Worm (Caenorhabditis elegans): ENCODE data around the gene F46C8.1.
A peak's percentile ranks its signal among the peaks of the same experiment; 100 is the strongest.

Gene F46C8.1

ce11 chrX:7577458-7578158 lies 29.4 kb downstream of the F46C8.1 start (continued):
- no peak for TF ChIP-seq pqm-1 (tag; optimal IDR thresholded peaks at IDR 0.05)
- TF ChIP-seq unc-62 (GFP tag; optimal IDR thresholded peaks at IDR 0.05 in 1 of 2): peak in 1 of 2 experiments; percentile 28
- no peak for TF ChIP-seq unc-62 (tag; optimal IDR thresholded peaks at IDR 0.05)
- no peak for TF ChIP-seq nhr-11 (tag; optimal IDR thresholded peaks at IDR 0.05)
- no peak for TF ChIP-seq dve-1 (tag; optimal IDR thresholded peaks at IDR 0.05; ENCODE audit: insufficient read depth)
- TF ChIP-seq zfp-3 (GFP tag; conservative IDR thresholded peaks at IDR 0.05): no peak
- no peak for TF ChIP-seq hif-1 (tag; optimal IDR thresholded peaks at IDR 0.05)
- TF ChIP-seq nhr-237 (tag; optimal IDR thresholded peaks at IDR 0.05): no peak
- no peak for TF ChIP-seq nhr-25 (tag; optimal IDR thresholded peaks at IDR 0.05; ENCODE audit: borderline replicate concordance, insufficient read depth)
- no peak for TF ChIP-seq mes-2 (tag; optimal IDR thresholded peaks at IDR 0.05; ENCODE audit: poor library complexity, severe bottlenecking)
- TF ChIP-seq egl-27 (tag; optimal IDR thresholded peaks at IDR 0.05): no peak
- TF ChIP-seq mxl-2 (GFP tag; conservative IDR thresholded peaks at IDR 0.05): no peak
- no peak for TF ChIP-seq lin-13 (GFP tag; optimal IDR thresholded peaks at IDR 0.05)
- TF ChIP-seq aly-2 (tag; optimal IDR thresholded peaks at IDR 0.05): no peak
- no peak for TF ChIP-seq lir-3 (tag; optimal IDR thresholded peaks at IDR 0.05)
- peak; percentile 68 for TF ChIP-seq mep-1 (tag; optimal IDR thresholded peaks at IDR 0.05)
- TF ChIP-seq skn-1 (tag; optimal IDR thresholded peaks at IDR 0.05): no peak
- no peak for TF ChIP-seq mdt-29 (GFP tag; IDR thresholded peaks at IDR 0.05)
- no peak for TF ChIP-seq T20F7.1 (GFP tag; optimal IDR thresholded peaks at IDR 0.05)
- no peak for TF ChIP-seq ceh-28 (tag; optimal IDR thresholded peaks at IDR 0.05)
- TF ChIP-seq nhr-111 (GFP tag; optimal IDR thresholded peaks at IDR 0.05): no peak
- no peak for TF ChIP-seq daf-8 (GFP tag; IDR thresholded peaks at IDR 0.05)
- no peak for TF ChIP-seq lin-39 (tag; optimal IDR thresholded peaks at IDR 0.05)
- peak; percentile 48 for TF ChIP-seq nhr-28 (tag; optimal IDR thresholded peaks at IDR 0.05)
- TF ChIP-seq ceh-62 (tag; optimal IDR thresholded peaks at IDR 0.05): no peak
- TF ChIP-seq lin-15B (tag; optimal IDR thresholded peaks at IDR 0.05): no peak
- no peak for TF ChIP-seq madf-5 (GFP tag; IDR thresholded peaks at IDR 0.05)
- TF ChIP-seq lin-29 (GFP tag; IDR thresholded peaks at IDR 0.05): no peak
- TF ChIP-seq nhr-6 (tag; optimal IDR thresholded peaks at IDR 0.05): peak; percentile 35
- no peak for TF ChIP-seq dmd-8 (GFP tag; IDR thresholded peaks at IDR 0.05)
- no peak for TF ChIP-seq daf-12 (tag; optimal IDR thresholded peaks at IDR 0.05)
- no peak for TF ChIP-seq Y105C5A.15 (GFP tag; IDR thresholded peaks at IDR 0.05)
- TF ChIP-seq Y5F2A.4 (GFP tag; optimal IDR thresholded peaks at IDR 0.05): no peak
- TF ChIP-seq D1046.2 (GFP tag; IDR thresholded peaks at IDR 0.05): no peak
- peak; percentile 38 for TF ChIP-seq hlh-30 (tag; optimal IDR thresholded peaks at IDR 0.05; ENCODE audit: insufficient read depth)
- TF ChIP-seq F49E8.2 (tag; optimal IDR thresholded peaks at IDR 0.05; ENCODE audit: borderline replicate concordance): no peak
- TF ChIP-seq nhr-10 (tag; optimal IDR thresholded peaks at IDR 0.05): no peak
- TF ChIP-seq saeg-2 (GFP tag; IDR thresholded peaks at IDR 0.05): no peak
- no peak for TF ChIP-seq set-16 (GFP tag; IDR thresholded peaks at IDR 0.05)
- no peak for TF ChIP-seq rbr-2 (tag; optimal IDR thresholded peaks at IDR 0.05)
- no peak for TF ChIP-seq snpc-4 (tag; optimal IDR thresholded peaks at IDR 0.05)
- no peak for TF ChIP-seq hmg-1.1 (GFP tag; IDR thresholded peaks at IDR 0.05)
- TF ChIP-seq ces-1 (GFP tag; optimal IDR thresholded peaks at IDR 0.05): no peak
- no peak for TF ChIP-seq zip-2 (tag; optimal IDR thresholded peaks at IDR 0.05)
- TF ChIP-seq attf-4 (tag; optimal IDR thresholded peaks at IDR 0.05): no peak
- TF ChIP-seq ceh-20 (GFP tag; IDR thresholded peaks at IDR 0.05): no peak
- TF ChIP-seq zfp-2 (tag; optimal IDR thresholded peaks at IDR 0.05): no peak
- TF ChIP-seq dmd-6 (GFP tag; IDR thresholded peaks at IDR 0.05): 0 out of 2 replicates have a peak, but pooled peaks have one; percentile 22
- TF ChIP-seq aha-1 (tag): no peak
- TF ChIP-seq Y75B8A.6 (GFP tag; IDR thresholded peaks at IDR 0.05): no peak
- no peak for TF ChIP-seq T26A8.4 (GFP tag; IDR thresholded peaks at IDR 0.05)
